In the genomic region with DNA sequence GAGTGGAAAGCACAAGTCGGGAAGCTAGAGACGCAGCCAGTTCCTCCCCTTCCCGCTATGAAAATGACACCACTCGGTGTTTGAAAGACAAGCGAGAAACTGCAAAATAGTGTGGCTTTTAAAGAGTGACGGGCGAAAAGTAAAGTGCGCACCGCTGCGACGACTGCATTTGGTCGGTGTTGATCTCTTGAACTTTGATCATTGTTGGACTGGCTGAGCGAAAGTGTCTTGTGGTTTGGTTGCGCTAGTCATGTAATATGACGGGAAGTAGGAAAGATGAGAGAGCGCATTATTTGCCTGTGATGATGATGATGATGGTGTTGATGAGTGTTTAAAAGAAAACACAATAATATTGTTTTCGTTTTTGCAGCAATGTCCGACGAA, we compare ENCODE assay signal across 3 worm cellular contexts.
TF ChIP-seq lines count a peak whose summit lies in the region.

No protein-coding gene starts in this region.

TF ChIP-seq in whole organism, L2 larva, 48 proteins besides CTCF, POLR2A, EP300 and RAD21 (continued from another document):
- peak; percentile 93 for TF ChIP-seq sem-4 (tag; optimal IDR thresholded peaks at IDR 0.05; lab: Kevin White, UChicago)
- peak; percentile 60 for TF ChIP-seq gmeb-1 (tag; optimal IDR thresholded peaks at IDR 0.05; lab: Kevin White, UChicago)
- TF ChIP-seq egl-27 (tag; optimal IDR thresholded peaks at IDR 0.05; lab: Kevin White, UChicago): peak; percentile 96
- peak; percentile 42 to 79 for TF ChIP-seq lsy-2 (tag; optimal IDR thresholded peaks at IDR 0.05; lab: Kevin White, UChicago)
- peak; percentile 80 for TF ChIP-seq snpc-4 (tag; optimal IDR thresholded peaks at IDR 0.05; lab: Kevin White, UChicago)
- TF ChIP-seq mbf-1 (tag; optimal IDR thresholded peaks at IDR 0.05; lab: Kevin White, UChicago): no peak
- no peak for TF ChIP-seq dmd-4 (tag; optimal IDR thresholded peaks at IDR 0.05; lab: Kevin White, UChicago)
- TF ChIP-seq zag-1 (tag; optimal IDR thresholded peaks at IDR 0.05; lab: Kevin White, UChicago): peak; percentile 78
- TF ChIP-seq nhr-11 (tag; optimal IDR thresholded peaks at IDR 0.05; lab: Kevin White, UChicago): no peak
- TF ChIP-seq nhr-77 (tag; optimal IDR thresholded peaks at IDR 0.05; lab: Kevin White, UChicago): peak; percentile 24
- peak; percentile 100 for TF ChIP-seq sma-9 (GFP tag; optimal IDR thresholded peaks at IDR 0.05; lab: Kevin White, UChicago)
- peak; percentile 90 for TF ChIP-seq sma-9 (tag; optimal IDR thresholded peaks at IDR 0.05; lab: Kevin White, UChicago)
- TF ChIP-seq C34F6.9 (tag; optimal IDR thresholded peaks at IDR 0.05; lab: Kevin White, UChicago): peak; percentile 68
- TF ChIP-seq nhr-237 (tag; optimal IDR thresholded peaks at IDR 0.05; lab: Kevin White, UChicago): no peak
- no peak for TF ChIP-seq ceh-82 (tag; optimal IDR thresholded peaks at IDR 0.05; lab: Kevin White, UChicago)
- TF ChIP-seq ztf-1 (GFP tag; conservative IDR thresholded peaks at IDR 0.05; lab: Robert Waterston, UW): no peak
- peak; percentile 22 for TF ChIP-seq nhr-23 (tag; optimal IDR thresholded peaks at IDR 0.05; lab: Kevin White, UChicago)
- peak; percentile 92 to 93 for TF ChIP-seq mdl-1 (tag; optimal IDR thresholded peaks at IDR 0.05; lab: Kevin White, UChicago)
- TF ChIP-seq lin-39 (tag; optimal IDR thresholded peaks at IDR 0.05; lab: Kevin White, UChicago): peak; percentile 67
- TF ChIP-seq ztf-11 (tag; optimal IDR thresholded peaks at IDR 0.05; lab: Kevin White, UChicago): no peak
- no peak for TF ChIP-seq aly-2 (tag; optimal IDR thresholded peaks at IDR 0.05; lab: Kevin White, UChicago)
- peak; percentile 92 for TF ChIP-seq unc-55 (GFP tag; optimal IDR thresholded peaks at IDR 0.05; lab: Kevin White, UChicago)

TF ChIP-seq in whole organism, L4 larva, 104 proteins besides CTCF, POLR2A, EP300 and RAD21 (continued from another document and continues in another):
- TF ChIP-seq nhr-6 (tag; optimal IDR thresholded peaks at IDR 0.05; lab: Kevin White, UChicago) (peak; percentile 82), dpl-1 (GFP tag; optimal IDR thresholded peaks at IDR 0.05; lab: Kevin White, UChicago) (peak; percentile 61), Y75B8A.6 (GFP tag; IDR thresholded peaks at IDR 0.05; lab: Robert Waterston, UW) (no peak), mes-2 (tag; optimal IDR thresholded peaks at IDR 0.05; lab: Kevin White, UChicago; ENCODE audit: poor library complexity, severe bottlenecking) (peak; percentile 65), lin-39 (tag; optimal IDR thresholded peaks at IDR 0.05; lab: Kevin White, UChicago) (no peak), pha-4 (GFP tag; IDR thresholded peaks at IDR 0.05; lab: Robert Waterston, UW) (peak; percentile 94), pha-4 (tag; optimal IDR thresholded peaks at IDR 0.05; lab: Kevin White, UChicago) (peak; percentile 58), ztf-7 (tag; optimal IDR thresholded peaks at IDR 0.05; lab: Kevin White, UChicago) (peak; percentile 65), fos-1 (tag; optimal IDR thresholded peaks at IDR 0.05; lab: Kevin White, UChicago) (peak; percentile 73), sdz-12 (GFP tag; optimal IDR thresholded peaks at IDR 0.05; lab: Kevin White, UChicago) (no peak), Y48G9A.11 (GFP tag; IDR thresholded peaks at IDR 0.05; lab: Robert Waterston, UW) (no peak), nhr-102 (tag; optimal IDR thresholded peaks at IDR 0.05; lab: Kevin White, UChicago) (peak; percentile 89), set-16 (GFP tag; IDR thresholded peaks at IDR 0.05; lab: Robert Waterston, UW) (peak; percentile 49; the same call in 1 of the 2 replicates), nhr-11 (tag; optimal IDR thresholded peaks at IDR 0.05; lab: Kevin White, UChicago) (peak; percentile 83), ceh-44 (GFP tag; IDR thresholded peaks at IDR 0.05; lab: Robert Waterston, UW) (no peak), nhr-42 (GFP tag; IDR thresholded peaks at IDR 0.05; lab: Robert Waterston, UW) (peak; percentile 20; the same call in 1 of the 2 replicates), hlh-11 (tag; optimal IDR thresholded peaks at IDR 0.05; lab: Kevin White, UChicago) (peak; percentile 98), F10B5.3 (tag; optimal IDR thresholded peaks at IDR 0.05; lab: Kevin White, UChicago) (no peak), daf-19 (GFP tag; conservative IDR thresholded peaks at IDR 0.05; lab: Robert Waterston, UW) (no peak), madf-9 (GFP tag; conservative IDR thresholded peaks at IDR 0.05; lab: Robert Waterston, UW) (peak; percentile 47), T26A8.4 (GFP tag; IDR thresholded peaks at IDR 0.05; lab: Robert Waterston, UW) (peak; percentile 56; the same call in 1 of the 2 replicates), ceh-20 (GFP tag; IDR thresholded peaks at IDR 0.05; lab: Robert Waterston, UW) (peak; percentile 87), dmd-9 (GFP tag; IDR thresholded peaks at IDR 0.05; lab: Robert Waterston, UW) (peak; percentile 43; the same call in 1 of the 2 replicates), F37D6.2 (tag; optimal IDR thresholded peaks at IDR 0.05; lab: Kevin White, UChicago) (peak; percentile 39), lsy-2 (tag; optimal IDR thresholded peaks at IDR 0.05; lab: Kevin White, UChicago) (peak; percentile 75 to 79), spr-3 (GFP tag; optimal IDR thresholded peaks at IDR 0.05; lab: Kevin White, UChicago) (no peak), zag-1 (tag; optimal IDR thresholded peaks at IDR 0.05; lab: Kevin White, UChicago) (no peak), egl-27 (tag; optimal IDR thresholded peaks at IDR 0.05; lab: Kevin White, UChicago) (peak; percentile 25), snpc-4 (tag; optimal IDR thresholded peaks at IDR 0.05; lab: Kevin White, UChicago) (no peak), ces-1 (GFP tag; optimal IDR thresholded peaks at IDR 0.05; lab: Kevin White, UChicago) (no peak), R02D3.7 (tag; optimal IDR thresholded peaks at IDR 0.05; lab: Kevin White, UChicago) (no peak), lin-38 (GFP tag; IDR thresholded peaks at IDR 0.05; lab: Robert Waterston, UW) (peak; percentile 54), nhr-77 (tag; optimal IDR thresholded peaks at IDR 0.05; lab: Kevin White, UChicago) (peak; percentile 90), lin-13 (GFP tag; optimal IDR thresholded peaks at IDR 0.05; lab: Kevin White, UChicago) (peak; percentile 59), pqm-1 (tag; optimal IDR thresholded peaks at IDR 0.05; lab: Kevin White, UChicago) (peak; percentile 71), cey-2 (tag; optimal IDR thresholded peaks at IDR 0.05; lab: Kevin White, UChicago; ENCODE audit: borderline replicate concordance, insufficient read depth) (peak; percentile 54), gei-8 (GFP tag; optimal IDR thresholded peaks at IDR 0.05; lab: Kevin White, UChicago) (peak; percentile 89), unc-39 (tag; optimal IDR thresholded peaks at IDR 0.05; lab: Kevin White, UChicago) (no peak), nhr-28 (tag; optimal IDR thresholded peaks at IDR 0.05; lab: Kevin White, UChicago) (peak; percentile 98), ama-1 (optimal IDR thresholded peaks at IDR 0.05; lab: Kevin White, UChicago) (no peak), dve-1 (tag; optimal IDR thresholded peaks at IDR 0.05; lab: Kevin White, UChicago; ENCODE audit: insufficient read depth) (peak; percentile 98), mdt-29 (GFP tag; IDR thresholded peaks at IDR 0.05; lab: Robert Waterston, UW) (no peak), nhr-111 (GFP tag; optimal IDR thresholded peaks at IDR 0.05; lab: Kevin White, UChicago) (no peak), nhr-48 (tag; optimal IDR thresholded peaks at IDR 0.05; lab: Kevin White, UChicago) (peak; percentile 95), spr-1 (tag; optimal IDR thresholded peaks at IDR 0.05; lab: Kevin White, UChicago) (peak; percentile 63), unc-130 (GFP tag; optimal IDR thresholded peaks at IDR 0.05; lab: Kevin White, UChicago) (no peak), daf-16 (GFP tag; optimal IDR thresholded peaks at IDR 0.05; lab: Kevin White, UChicago) (peak; percentile 19 to 77), daf-16 (tag; optimal IDR thresholded peaks at IDR 0.05; lab: Kevin White, UChicago) (peak; percentile 97), egl-43 (GFP tag; IDR thresholded peaks at IDR 0.05; lab: Robert Waterston, UW) (peak; percentile 64), dmd-6 (GFP tag; IDR thresholded peaks at IDR 0.05; lab: Robert Waterston, UW) (peak; percentile 99), dmd-8 (GFP tag; IDR thresholded peaks at IDR 0.05; lab: Robert Waterston, UW) (no peak), hlh-30 (tag; optimal IDR thresholded peaks at IDR 0.05; lab: Kevin White, UChicago; ENCODE audit: insufficient read depth) (peak; percentile 96), zfp-2 (tag; optimal IDR thresholded peaks at IDR 0.05; lab: Kevin White, UChicago) (peak; percentile 36), skn-1 (tag; optimal IDR thresholded peaks at IDR 0.05; lab: Kevin White, UChicago) (no peak)

TF ChIP-seq in whole organism, late embryonic, 69 proteins besides CTCF, POLR2A, EP300 and RAD21 (continued from another document):
- TF ChIP-seq madf-2 (tag; optimal IDR thresholded peaks at IDR 0.05; lab: Kevin White, UChicago) (no peak), ttx-3 (tag; optimal IDR thresholded peaks at IDR 0.05; lab: Kevin White, UChicago) (no peak), odd-2 (tag; optimal IDR thresholded peaks at IDR 0.05; lab: Kevin White, UChicago) (no peak), ceh-34 (tag; optimal IDR thresholded peaks at IDR 0.05; lab: Kevin White, UChicago) (peak; percentile 99), C38D4.7 (GFP tag; optimal IDR thresholded peaks at IDR 0.05; lab: Kevin White, UChicago) (no peak), hlh-6 (tag; optimal IDR thresholded peaks at IDR 0.05; lab: Kevin White, UChicago) (no peak), nfya-1 (tag; optimal IDR thresholded peaks at IDR 0.05; lab: Kevin White, UChicago) (peak; percentile 86), npax-4 (tag; optimal IDR thresholded peaks at IDR 0.05; lab: Kevin White, UChicago) (no peak), hlh-13 (GFP tag; optimal IDR thresholded peaks at IDR 0.05; lab: Kevin White, UChicago) (no peak), zip-5 (tag; optimal IDR thresholded peaks at IDR 0.05; lab: Kevin White, UChicago) (no peak), fkh-10 (GFP tag; optimal IDR thresholded peaks at IDR 0.05; lab: Kevin White, UChicago) (no peak), mec-3 (tag; optimal IDR thresholded peaks at IDR 0.05; lab: Kevin White, UChicago; ENCODE audit: borderline replicate concordance) (no peak), dmd-4 (tag; optimal IDR thresholded peaks at IDR 0.05; lab: Kevin White, UChicago; ENCODE audit: borderline replicate concordance) (peak; percentile 53), fax-1 (tag; optimal IDR thresholded peaks at IDR 0.05; lab: Kevin White, UChicago) (no peak), ceh-22 (tag; optimal IDR thresholded peaks at IDR 0.05; lab: Kevin White, UChicago) (no peak), hlh-8 (tag; optimal IDR thresholded peaks at IDR 0.05; lab: Kevin White, UChicago) (no peak), ceh-9 (tag; optimal IDR thresholded peaks at IDR 0.05; lab: Kevin White, UChicago) (no peak), K09A11.1 (tag; optimal IDR thresholded peaks at IDR 0.05; lab: Kevin White, UChicago; ENCODE audit: insufficient read depth) (peak; percentile 53), ama-1 (optimal IDR thresholded peaks at IDR 0.05; lab: Kevin White, UChicago) (no peak), unc-3 (GFP tag; conservative IDR thresholded peaks at IDR 0.05; lab: Robert Waterston, UW) (no peak), unc-3 (tag; optimal IDR thresholded peaks at IDR 0.05; lab: Kevin White, UChicago) (no peak), nhr-232 (tag; optimal IDR thresholded peaks at IDR 0.05; lab: Kevin White, UChicago) (no peak), K02D7.2 (tag; optimal IDR thresholded peaks at IDR 0.05; lab: Kevin White, UChicago) (no peak), elt-4 (tag; optimal IDR thresholded peaks at IDR 0.05; lab: Kevin White, UChicago) (no peak), ztf-16 (tag; optimal IDR thresholded peaks at IDR 0.05; lab: Kevin White, UChicago) (peak; percentile 58), tbx-7 (tag; optimal IDR thresholded peaks at IDR 0.05; lab: Kevin White, UChicago) (no peak), pat-9 (tag; optimal IDR thresholded peaks at IDR 0.05; lab: Kevin White, UChicago) (no peak), pha-4 (tag; optimal IDR thresholded peaks at IDR 0.05; lab: Kevin White, UChicago) (no peak), elt-2 (tag; optimal IDR thresholded peaks at IDR 0.05; lab: Kevin White, UChicago) (peak; percentile 43), dve-1 (tag; optimal IDR thresholded peaks at IDR 0.05; lab: Kevin White, UChicago) (peak; percentile 97), ceh-48 (tag; optimal IDR thresholded peaks at IDR 0.05; lab: Kevin White, UChicago) (no peak), lim-6 (tag; optimal IDR thresholded peaks at IDR 0.05; lab: Kevin White, UChicago) (no peak), hlh-30 (tag; optimal IDR thresholded peaks at IDR 0.05; lab: Kevin White, UChicago; ENCODE audit: insufficient read depth) (peak; percentile 77), eyg-1 (tag; optimal IDR thresholded peaks at IDR 0.05; lab: Kevin White, UChicago) (no peak), tbx-2 (tag; optimal IDR thresholded peaks at IDR 0.05; lab: Kevin White, UChicago) (peak; percentile 94), ceh-6 (GFP tag; optimal IDR thresholded peaks at IDR 0.05; lab: Kevin White, UChicago) (no peak), ceh-2 (tag; optimal IDR thresholded peaks at IDR 0.05; lab: Kevin White, UChicago) (peak; percentile 74), pha-2 (tag; optimal IDR thresholded peaks at IDR 0.05; lab: Kevin White, UChicago) (peak; percentile 62), ceh-45 (GFP tag; IDR thresholded peaks at IDR 0.05; lab: Robert Waterston, UW) (no peak), ceh-30 (tag; optimal IDR thresholded peaks at IDR 0.05; lab: Kevin White, UChicago) (peak; percentile 61), pros-1 (tag; optimal IDR thresholded peaks at IDR 0.05; lab: Kevin White, UChicago) (peak; percentile 75), pqm-1 (tag; optimal IDR thresholded peaks at IDR 0.05; lab: Kevin White, UChicago) (peak; percentile 60), ceh-18 (tag; optimal IDR thresholded peaks at IDR 0.05; lab: Kevin White, UChicago) (peak; percentile 95), lin-11 (tag; optimal IDR thresholded peaks at IDR 0.05; lab: Kevin White, UChicago) (no peak), rnt-1 (tag; optimal IDR thresholded peaks at IDR 0.05; lab: Kevin White, UChicago) (peak; percentile 89)
